Fruit fly (Drosophila melanogaster): ENCODE results near the gene PpD3.

The PpD3 gene

DNA sequence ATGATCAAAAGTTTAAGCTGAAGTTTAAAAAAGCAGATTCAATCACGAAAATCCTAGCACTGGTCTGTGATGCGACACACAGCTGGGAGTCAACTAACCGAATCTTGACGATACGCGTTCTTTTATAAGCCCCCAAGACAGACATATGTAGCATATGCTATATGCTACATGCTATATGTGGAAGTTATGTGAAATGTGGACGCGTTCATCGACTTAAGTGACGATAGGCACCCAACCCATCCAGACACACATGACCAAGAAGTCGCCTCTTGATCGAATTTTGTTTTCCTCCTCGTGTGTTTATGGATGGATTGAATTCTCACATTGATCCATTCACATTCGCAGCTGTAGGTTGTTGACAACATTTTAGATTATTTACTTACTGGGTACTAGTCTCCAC, 14.5 kb upstream of the PpD3 start, which contains the start of gene alphaTub85E:
Gene alphaTub85E (minus strand): TSS at position 101 of the 400 bp plus-strand sequence.
- TF ChIP-seq ttk (optimal IDR thresholded peaks at IDR 0.05) (no peak), Myc (optimal IDR thresholded peaks at IDR 0.05) (no peak), h (optimal IDR thresholded peaks at IDR 0.05) (no peak), Sin3A (optimal IDR thresholded peaks at IDR 0.05) (no peak), insv (optimal IDR thresholded peaks at IDR 0.05) (no peak), psq (optimal IDR thresholded peaks at IDR 0.05) (no peak)

- TF ChIP-seq psq (optimal IDR thresholded peaks at IDR 0.05) (no peak), insv (optimal IDR thresholded peaks at IDR 0.05) (no peak), ttk (optimal IDR thresholded peaks at IDR 0.05) (no peak), Sin3A (optimal IDR thresholded peaks at IDR 0.05) (no peak), h (optimal IDR thresholded peaks at IDR 0.05) (no peak), Myc (optimal IDR thresholded peaks at IDR 0.05) (no peak)
Measured at dm6 chr3R:9735151-9735550, 12.5 kb upstream of the PpD3 start.

- no peak for TF ChIP-seq h (optimal IDR thresholded peaks at IDR 0.05)
- no peak for TF ChIP-seq Sin3A (optimal IDR thresholded peaks at IDR 0.05)
- TF ChIP-seq psq (optimal IDR thresholded peaks at IDR 0.05), result no peak
- no peak for TF ChIP-seq ttk (optimal IDR thresholded peaks at IDR 0.05)
- no peak for TF ChIP-seq Myc (optimal IDR thresholded peaks at IDR 0.05)
- no peak for TF ChIP-seq insv (optimal IDR thresholded peaks at IDR 0.05)
Measured at dm6 chr3R:9739793-9740192, 7.9 kb upstream of the PpD3 start, which contains the start of gene side-VII. Gene side-VII (minus strand): TSS chr3R:9739979.

DNA sequence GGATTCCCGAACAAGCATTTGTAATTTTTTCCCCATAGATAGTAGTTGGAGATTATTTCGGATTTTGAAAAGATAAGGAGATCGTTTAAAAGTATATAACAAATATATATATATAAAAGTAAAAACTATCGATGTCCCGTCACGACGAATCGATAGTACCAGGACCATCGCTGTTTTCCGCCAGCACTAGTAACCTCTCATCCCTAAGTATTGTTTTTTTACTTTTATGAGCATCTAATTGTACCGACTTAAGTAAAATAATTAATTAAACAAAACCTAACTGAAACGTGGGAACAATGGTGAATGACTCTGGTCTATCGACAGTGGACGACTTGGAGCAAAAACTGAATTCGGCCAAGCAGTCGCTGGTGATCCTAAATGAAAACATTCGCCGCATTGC, 7.0 kb upstream of the PpD3 start, which contains the start of gene Pnn:
Gene Pnn (plus strand): TSS at position 187 of the 400 bp plus-strand sequence.
- TF ChIP-seq Sin3A (optimal IDR thresholded peaks at IDR 0.05), result no peak
- TF ChIP-seq Myc (optimal IDR thresholded peaks at IDR 0.05), result no peak
- no peak for TF ChIP-seq ttk (optimal IDR thresholded peaks at IDR 0.05)
- no peak for TF ChIP-seq psq (optimal IDR thresholded peaks at IDR 0.05)
- TF ChIP-seq insv (optimal IDR thresholded peaks at IDR 0.05), result no peak
- TF ChIP-seq h (optimal IDR thresholded peaks at IDR 0.05), result no peak

DNA sequence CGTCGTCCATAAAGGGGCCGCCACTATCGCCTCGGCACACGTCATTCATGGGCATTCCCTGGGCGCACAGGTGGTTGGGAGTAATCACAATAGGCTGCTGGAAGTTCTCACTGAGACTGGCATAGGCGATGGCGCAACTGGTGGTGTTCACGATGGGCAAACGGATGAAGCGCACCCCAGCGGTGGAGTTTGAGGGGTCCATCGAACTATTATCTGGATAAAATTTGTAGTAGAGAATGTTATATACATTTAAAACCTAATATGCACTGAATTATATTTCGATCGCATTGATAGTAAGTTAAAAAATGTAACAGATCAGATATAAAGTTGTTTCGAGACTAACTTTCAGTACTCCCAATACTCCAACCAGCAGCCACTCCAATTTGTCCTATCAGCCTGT, 4.5 kb upstream of the PpD3 start, which contains the start of gene CG31415:
Gene CG31415 (plus strand): TSS at position 301 of the 400 bp plus-strand sequence.
- TF ChIP-seq psq (optimal IDR thresholded peaks at IDR 0.05) (no peak), Myc (optimal IDR thresholded peaks at IDR 0.05) (no peak), ttk (optimal IDR thresholded peaks at IDR 0.05) (no peak), Sin3A (optimal IDR thresholded peaks at IDR 0.05) (no peak), insv (optimal IDR thresholded peaks at IDR 0.05) (no peak), h (optimal IDR thresholded peaks at IDR 0.05) (no peak)

DNA sequence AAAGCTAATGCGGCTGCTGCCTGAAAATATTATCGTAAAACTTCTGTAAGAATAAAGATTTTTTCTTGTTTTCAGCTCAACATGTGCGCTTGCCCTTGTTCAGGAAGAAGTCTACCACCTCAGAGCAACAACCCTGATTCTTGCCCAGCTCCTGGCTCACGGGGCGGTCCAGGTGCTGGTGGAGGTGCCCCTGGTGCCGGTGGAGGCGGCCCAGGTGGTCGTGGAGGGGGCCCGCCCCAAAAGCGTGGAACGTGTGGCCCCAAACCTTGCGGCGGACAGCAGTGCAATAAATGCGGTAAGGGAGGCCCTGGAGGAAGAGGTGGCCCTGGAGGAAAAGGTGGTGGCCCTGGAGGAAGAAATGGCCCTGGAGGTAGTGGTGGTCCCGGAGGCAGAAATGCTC, 3.7 kb upstream of the PpD3 start:
- TF ChIP-seq psq (optimal IDR thresholded peaks at IDR 0.05), result no peak
- TF ChIP-seq insv (optimal IDR thresholded peaks at IDR 0.05), result no peak
- TF ChIP-seq ttk (optimal IDR thresholded peaks at IDR 0.05), result no peak

- TF ChIP-seq insv (optimal IDR thresholded peaks at IDR 0.05) (no peak), Myc (optimal IDR thresholded peaks at IDR 0.05) (no peak), psq (optimal IDR thresholded peaks at IDR 0.05) (no peak), ttk (optimal IDR thresholded peaks at IDR 0.05) (no peak), h (optimal IDR thresholded peaks at IDR 0.05) (no peak), Sin3A (optimal IDR thresholded peaks at IDR 0.05) (no peak)
Measured at dm6 chr3R:9745442-9745841, 2.2 kb upstream of the PpD3 start.

- no peak for TF ChIP-seq insv (optimal IDR thresholded peaks at IDR 0.05)
- TF ChIP-seq psq (optimal IDR thresholded peaks at IDR 0.05), result no peak
- TF ChIP-seq ttk (optimal IDR thresholded peaks at IDR 0.05), result no peak
- no peak for TF ChIP-seq Myc (optimal IDR thresholded peaks at IDR 0.05)
- no peak for TF ChIP-seq Sin3A (optimal IDR thresholded peaks at IDR 0.05)
- no peak for TF ChIP-seq h (optimal IDR thresholded peaks at IDR 0.05)
Measured at dm6 chr3R:9746267-9746666, 1.4 kb upstream of the PpD3 start, which contains the start of gene CG34409. Gene CG34409 (minus strand): TSS chr3R:9746367.

dm6 chr3R:9747272-9747874, 302 bp upstream of the PpD3 start, which contains the start of gene CG12948:
Gene CG12948 (minus strand): TSS chr3R:9747744.
- TF ChIP-seq insv (optimal IDR thresholded peaks at IDR 0.05) (no peak), Myc (optimal IDR thresholded peaks at IDR 0.05) (no peak), psq (optimal IDR thresholded peaks at IDR 0.05) (no peak), h (optimal IDR thresholded peaks at IDR 0.05) (no peak), ttk (optimal IDR thresholded peaks at IDR 0.05) (no peak), Sin3A (optimal IDR thresholded peaks at IDR 0.05) (no peak)

DNA sequence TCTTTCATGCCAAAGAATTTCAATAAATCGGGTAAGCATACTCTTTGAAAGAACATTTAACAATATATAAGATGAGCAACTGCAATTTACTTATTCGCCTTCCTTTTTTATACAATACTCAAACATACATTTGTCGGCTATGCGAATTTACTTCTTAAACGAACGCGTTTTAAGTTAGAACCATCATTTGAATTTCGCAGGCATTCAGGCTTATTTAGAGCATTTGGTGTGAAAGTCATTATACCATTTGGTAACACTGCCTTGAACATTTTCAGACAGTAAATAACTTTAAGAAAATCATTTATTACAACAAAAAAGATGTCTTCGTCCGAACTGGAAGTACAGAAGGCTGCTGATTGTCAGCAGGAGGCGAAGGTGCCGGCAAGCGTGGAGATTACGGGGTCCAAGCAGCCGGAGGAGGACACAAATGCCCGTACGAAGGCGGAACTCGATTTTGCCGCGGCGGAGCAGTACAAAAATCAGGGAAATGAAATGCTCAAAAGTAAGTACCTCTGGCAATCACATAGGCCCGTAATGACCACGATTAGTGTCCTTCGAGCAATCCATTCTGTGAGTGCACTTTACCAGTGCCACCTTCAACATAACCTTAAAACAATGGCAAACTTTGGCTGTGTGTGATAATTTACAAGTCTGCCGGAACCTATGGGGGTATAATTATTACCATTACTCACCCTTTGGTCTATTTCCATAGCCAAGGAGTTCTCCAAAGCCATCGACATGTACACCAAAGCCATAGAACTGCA, 407 bp downstream of the PpD3 start:
- TF ChIP-seq Sin3A (optimal IDR thresholded peaks at IDR 0.05), result no peak
- TF ChIP-seq h (optimal IDR thresholded peaks at IDR 0.05), result no peak
- no peak for TF ChIP-seq Myc (optimal IDR thresholded peaks at IDR 0.05)
- TF ChIP-seq psq (optimal IDR thresholded peaks at IDR 0.05), result no peak
- no peak for TF ChIP-seq ttk (optimal IDR thresholded peaks at IDR 0.05)
- no peak for TF ChIP-seq insv (optimal IDR thresholded peaks at IDR 0.05)

dm6 chr3R:9754487-9754886, 6.8 kb downstream of the PpD3 start, which contains the start of gene Tti1:
Gene Tti1 (minus strand): TSS chr3R:9754686.
- no peak for TF ChIP-seq Myc (optimal IDR thresholded peaks at IDR 0.05)
- no peak for TF ChIP-seq h (optimal IDR thresholded peaks at IDR 0.05)
- TF ChIP-seq insv (optimal IDR thresholded peaks at IDR 0.05), result no peak
- TF ChIP-seq ttk (optimal IDR thresholded peaks at IDR 0.05), result no peak
- no peak for TF ChIP-seq psq (optimal IDR thresholded peaks at IDR 0.05)

- TF ChIP-seq Myc (optimal IDR thresholded peaks at IDR 0.05) (no peak), insv (optimal IDR thresholded peaks at IDR 0.05) (no peak), ttk (optimal IDR thresholded peaks at IDR 0.05) (no peak), Sin3A (optimal IDR thresholded peaks at IDR 0.05) (no peak), psq (optimal IDR thresholded peaks at IDR 0.05) (no peak), h (optimal IDR thresholded peaks at IDR 0.05) (no peak)
Measured at dm6 chr3R:9756187-9756586, 8.5 kb downstream of the PpD3 start, which contains the start of the genes Alg12 and Rpt3R. Gene Alg12 (plus strand): TSS chr3R:9756491. Gene Rpt3R (minus strand): TSS chr3R:9756510.

Measured in Kc167 (cell line).